Fruit fly (Drosophila melanogaster) whole organism, prepupa: Measurements from ENCODE around the gene CG32081.
A peak's percentile ranks its signal among the peaks of the same experiment; 100 is the strongest.

Experiments used
- CG10669 ChIP-seq: fragments of 200-800 bp; sonication (Bioruptor generic); optimal IDR thresholded peaks from 3 replicates; lab custom pipeline; 2018; ENCODE audit warnings: missing biosample characterization, mild to moderate bottlenecking, missing genetic modification characterization, moderate library complexity
- CG11294 ChIP-seq: fragments of 200-800 bp; sonication (Bioruptor generic); IDR thresholded peaks from 2 replicates; pipeline ENCODE4 v1.3.6; 2022; ENCODE audit warnings: missing biosample characterization, missing genetic modification characterization
- CG11762 ChIP-seq: fragments of 200-800 bp; sonication (Bioruptor generic); optimal IDR thresholded peaks from 3 replicates; lab custom pipeline; 2016; ENCODE audit warnings: missing biosample characterization, missing genetic modification characterization; ENCODE audit not compliant: insufficient read depth
- CG11902 ChIP-seq: fragments of 200-800 bp; sonication (Bioruptor generic); optimal IDR thresholded peaks from 3 replicates; lab custom pipeline; 2016; ENCODE audit warnings: missing biosample characterization, missing genetic modification characterization
- CG15336 ChIP-seq: fragments of 200-800 bp; sonication (Bioruptor generic); IDR thresholded peaks from 2 replicates; pipeline ENCODE4 v1.3.6; 2022; ENCODE audit warnings: missing biosample characterization, missing genetic modification characterization
- CG16779 ChIP-seq: fragments of 200-800 bp; sonication (Bioruptor generic); optimal IDR thresholded peaks from 3 replicates; lab custom pipeline; 2017; ENCODE audit warnings: missing biosample characterization, mild to moderate bottlenecking, missing genetic modification characterization
- CG3032 ChIP-seq: fragments of 200-800 bp; optimal IDR thresholded peaks from 2 replicates; lab custom pipeline; 2019; ENCODE audit warnings: missing biosample characterization, mild to moderate bottlenecking, missing genetic modification characterization, moderate library complexity
- CG32006 ChIP-seq: fragments of 200-800 bp; sonication (Bioruptor generic); optimal IDR thresholded peaks from 3 replicates; lab custom pipeline; 2017; ENCODE audit warnings: missing biosample characterization, mild to moderate bottlenecking, missing genetic modification characterization
- CG34406 ChIP-seq: fragments of 200-800 bp; sonication (Bioruptor generic); optimal IDR thresholded peaks from 3 replicates; lab custom pipeline; 2016; ENCODE audit warnings: missing biosample characterization, missing genetic modification characterization
- CG3919 ChIP-seq: fragments of 200-800 bp; sonication (Bioruptor generic); optimal IDR thresholded peaks from 3 replicates; lab custom pipeline; 2016; ENCODE audit warnings: missing biosample characterization, missing genetic modification characterization
- CG4318 ChIP-seq: fragments of 200-800 bp; sonication (Bioruptor generic); optimal IDR thresholded peaks from 3 replicates; lab custom pipeline; 2017; ENCODE audit warnings: missing biosample characterization, mild to moderate bottlenecking, missing genetic modification characterization
- CG6276 ChIP-seq: fragments of 200-800 bp; sonication (Bioruptor generic); optimal IDR thresholded peaks from 2 replicates; lab custom pipeline; 2017; ENCODE audit warnings: missing biosample characterization, mild to moderate bottlenecking, missing genetic modification characterization
- CG6808 ChIP-seq: fragments of 200-800 bp; sonication (Bioruptor generic); optimal IDR thresholded peaks from 3 replicates; lab custom pipeline; 2017; ENCODE audit warnings: missing biosample characterization, missing genetic modification characterization, mild to moderate bottlenecking, moderate library complexity, missing genetic modification reagents
- CG6854 ChIP-seq: fragments of 200-800 bp; sonication (Bioruptor generic); optimal IDR thresholded peaks from 2 replicates; lab custom pipeline; 2017; ENCODE audit warnings: missing biosample characterization, mild to moderate bottlenecking, missing genetic modification characterization
- CG7368 ChIP-seq: fragments of 200-800 bp; sonication (Bioruptor generic); optimal IDR thresholded peaks from 3 replicates; lab custom pipeline; 2016; ENCODE audit warnings: missing biosample characterization, missing genetic modification characterization
- CG8119 ChIP-seq: fragments of 200-800 bp; sonication (Bioruptor generic); IDR thresholded peaks from 3 replicates; pipeline ENCODE4 v1.3.6; 2022; ENCODE audit warnings: missing biosample characterization, missing genetic modification characterization
- CG8632 ChIP-seq: fragments of 200-800 bp; sonication (Bioruptor generic); optimal IDR thresholded peaks from 3 replicates; lab custom pipeline; 2016; ENCODE audit warnings: missing biosample characterization, missing genetic modification characterization
- CG9139 ChIP-seq: fragments of 200-800 bp; sonication (Bioruptor generic); optimal IDR thresholded peaks from 3 replicates; lab custom pipeline; 2017; ENCODE audit warnings: missing biosample characterization, mild to moderate bottlenecking, missing genetic modification characterization
- Eip75B ChIP-seq: fragments of 200-800 bp; sonication (Bioruptor generic); optimal IDR thresholded peaks from 3 replicates; lab custom pipeline; 2016; ENCODE audit warnings: missing biosample characterization, missing genetic modification characterization
- Eip78C ChIP-seq: fragments of 200-800 bp; sonication (Bioruptor generic); peaks from one replicate; lab custom pipeline; 2016; ENCODE audit warnings: missing biosample characterization, missing genetic modification characterization
- Ets96B ChIP-seq: fragments of 200-800 bp; optimal IDR thresholded peaks from 2 replicates; lab custom pipeline; 2019; ENCODE audit warnings: missing biosample characterization, mild to moderate bottlenecking, missing genetic modification characterization, moderate library complexity
- Gug ChIP-seq: fragments of 200-800 bp; sonication (Bioruptor generic); IDR thresholded peaks from 2 replicates; pipeline ENCODE4 v1.3.6; 2022; ENCODE audit warnings: missing biosample characterization, missing genetic modification characterization
- Hr38 ChIP-seq: sonication (Bioruptor generic); optimal IDR thresholded peaks from 2 replicates; lab custom pipeline; 2016; ENCODE audit warnings: missing biosample characterization, missing genetic modification characterization
- Hr39 ChIP-seq: fragments of 200-800 bp; sonication (Bioruptor generic); optimal IDR thresholded peaks from 2 replicates; lab custom pipeline; 2016; ENCODE audit warnings: missing biosample characterization, missing genetic modification characterization
- Hr4 ChIP-seq: fragments of 200-800 bp; sonication (Bioruptor generic); optimal IDR thresholded peaks from 3 replicates; lab custom pipeline; 2016; ENCODE audit warnings: missing biosample characterization, missing genetic modification characterization
- Lpt ChIP-seq: fragments of 200-800 bp; sonication (Bioruptor generic); optimal IDR thresholded peaks from 3 replicates; lab custom pipeline; 2016; ENCODE audit warnings: missing biosample characterization, missing genetic modification characterization
- Met ChIP-seq: fragments of 200-800 bp; sonication (Bioruptor generic); optimal IDR thresholded peaks from 3 replicates; lab custom pipeline; 2016; ENCODE audit warnings: missing biosample characterization, missing genetic modification characterization
- OdsH ChIP-seq: fragments of 200-800 bp; sonication (Bioruptor generic); optimal IDR thresholded peaks from 3 replicates; lab custom pipeline; 2016; ENCODE audit warnings: missing biosample characterization, missing genetic modification characterization
- Smox ChIP-seq: fragments of 200-800 bp; sonication (Bioruptor generic); optimal IDR thresholded peaks from 3 replicates; lab custom pipeline; 2016; ENCODE audit warnings: missing biosample characterization, missing genetic modification characterization
- Sox102F ChIP-seq: fragments of 200-800 bp; sonication (Bioruptor generic); optimal IDR thresholded peaks from 2 replicates; lab custom pipeline; 2016; ENCODE audit warnings: missing biosample characterization, mild to moderate bottlenecking, missing genetic modification characterization
- Sox15 ChIP-seq: fragments of 200-800 bp; sonication (Bioruptor generic); optimal IDR thresholded peaks from 3 replicates; lab custom pipeline; 2016; ENCODE audit warnings: missing biosample characterization, missing genetic modification characterization
- dac ChIP-seq: fragments of 200-800 bp; sonication (Bioruptor generic); optimal IDR thresholded peaks from 2 replicates; lab custom pipeline; 2017; ENCODE audit warnings: missing biosample characterization, mild to moderate bottlenecking, missing genetic modification characterization
- eg ChIP-seq: fragments of 200-800 bp; sonication (Bioruptor generic); IDR thresholded peaks from 3 replicates; pipeline ENCODE4 v1.3.6; 2022; ENCODE audit warnings: missing biosample characterization, missing genetic modification characterization
- esn ChIP-seq: fragments of 200-800 bp; sonication (Bioruptor generic); optimal IDR thresholded peaks from 2 replicates; lab custom pipeline; 2016; ENCODE audit warnings: missing biosample characterization, mild to moderate bottlenecking, missing genetic modification characterization, moderate library complexity
- fd59A ChIP-seq: fragments of 200-800 bp; sonication (Bioruptor generic); optimal IDR thresholded peaks from 2 replicates; lab custom pipeline; 2017; ENCODE audit warnings: missing biosample characterization, mild to moderate bottlenecking, missing genetic modification characterization, missing genetic modification reagents
- fd85E ChIP-seq: fragments of 200-800 bp; sonication (Bioruptor generic); optimal IDR thresholded peaks from 3 replicates; lab custom pipeline; 2016; ENCODE audit warnings: missing biosample characterization, missing genetic modification characterization
- fkh ChIP-seq: fragments of 200-800 bp; sonication (Bioruptor generic); optimal IDR thresholded peaks from 3 replicates; lab custom pipeline; 2017; ENCODE audit warnings: missing biosample characterization, mild to moderate bottlenecking, missing genetic modification characterization, moderate library complexity
- lz ChIP-seq: fragments of 200-800 bp; sonication (Bioruptor generic); optimal IDR thresholded peaks from 3 replicates; lab custom pipeline; 2016; ENCODE audit warnings: missing biosample characterization, missing genetic modification characterization
- net ChIP-seq: fragments of 200-800 bp; sonication (Bioruptor generic); optimal IDR thresholded peaks from 3 replicates; lab custom pipeline; 2016; ENCODE audit warnings: missing biosample characterization, missing genetic modification characterization
- salr ChIP-seq, 2 experiments: fragments of 200-800 bp; sonication (Bioruptor generic); optimal IDR thresholded peaks; 3 replicates each; lab custom pipeline; 2016 to 2018; ENCODE audit warnings: missing biosample characterization in 2 of 2, missing genetic modification characterization in 2 of 2, mild to moderate bottlenecking in 1 of 2
- spab ChIP-seq: fragments of 200-800 bp; sonication (Bioruptor generic); optimal IDR thresholded peaks from 2 replicates; lab custom pipeline; 2017; ENCODE audit warnings: missing biosample characterization, mild to moderate bottlenecking, missing genetic modification characterization, missing genetic modification reagents
- ss ChIP-seq, 2 experiments: fragments of 200-800 bp; sonication (Bioruptor generic); optimal IDR thresholded peaks; 2 replicates in 1 of 2; 3 replicates in 1 of 2; lab custom pipeline; 2017 to 2018; ENCODE audit warnings: mild to moderate bottlenecking in 2 of 2, missing biosample characterization in 2 of 2, missing genetic modification characterization in 2 of 2, moderate library complexity in 1 of 2
- svp ChIP-seq: fragments of 200-800 bp; sonication (Bioruptor generic); peaks from one replicate; lab custom pipeline; 2016; ENCODE audit warnings: missing biosample characterization, missing genetic modification characterization
- topi ChIP-seq: fragments of 200-800 bp; sonication (Bioruptor generic); optimal IDR thresholded peaks from 3 replicates; lab custom pipeline; 2016; ENCODE audit warnings: missing biosample characterization, missing genetic modification characterization

The CG32081 gene

dm6 chr3L:11009000-11009794 is 18.2 kb upstream of the CG32081 start, which contains the start of gene klu (continued):
- TF ChIP-seq net = peak; percentile 62
- peak; percentile 24 for TF ChIP-seq lz
- peak; percentile 70 for TF ChIP-seq Eip78C (GFP tag; lab: Kevin White, UChicago)
- peak; percentile 15 for TF ChIP-seq Sox102F (GFP tag; lab: Kevin White, UChicago)
- TF ChIP-seq CG8119 = peak; percentile 82
- peak; percentile 54 for TF ChIP-seq CG6276
- no peak for TF ChIP-seq Hr39 (GFP tag; lab: Kevin White, UChicago)
- no peak for TF ChIP-seq Sox15 (GFP tag; lab: Kevin White, UChicago)
- TF ChIP-seq Hr38 (GFP tag; lab: Kevin White, UChicago) = no peak
- TF ChIP-seq fd85E = no peak
- peak; percentile 29 for TF ChIP-seq CG34406
- TF ChIP-seq CG32006 (GFP tag; lab: Kevin White, UChicago) = peak; percentile 61
- TF ChIP-seq esn (GFP tag; lab: Kevin White, UChicago) = peak; percentile 26
- peak; percentile 26 for TF ChIP-seq CG3032
- TF ChIP-seq spab (GFP tag; lab: Kevin White, UChicago) = peak; percentile 55
- peak; percentile 71 for TF ChIP-seq CG15336 (GFP tag; lab: Robert Waterston, UW)
- no peak for TF ChIP-seq Hr4 (GFP tag; lab: Kevin White, UChicago)
- peak; percentile 31 for TF ChIP-seq CG6854 (GFP tag; lab: Kevin White, UChicago)
- peak in 1 of 2 experiments; percentile 9 for TF ChIP-seq salr (GFP tag; optimal IDR thresholded peaks at IDR 0.05; lab: Kevin White, UChicago)
- TF ChIP-seq CG9139 = peak; percentile 17
- peak; percentile 49 for TF ChIP-seq CG6808
- TF ChIP-seq CG16779 (tag; lab: Kevin White, UChicago) = peak; percentile 25
- peak; percentile 11 for TF ChIP-seq Met
- no peak for TF ChIP-seq CG4318
- peak; percentile 46 for TF ChIP-seq fd59A
- TF ChIP-seq CG11294 (GFP tag; lab: Robert Waterston, UW) = peak; percentile 42; the same call in 1 of the 2 replicates

- no peak for TF ChIP-seq Hr38 (GFP tag; lab: Kevin White, UChicago)
- TF ChIP-seq CG7368 = peak; percentile 92
- peak; percentile 90 for TF ChIP-seq Gug (GFP tag; lab: Robert Waterston, UW)
- peak; percentile 7 for TF ChIP-seq Hr39 (GFP tag; lab: Kevin White, UChicago)
- TF ChIP-seq fd85E = peak; percentile 90
- peak; percentile 49 for TF ChIP-seq CG4318
- peak; percentile 89 for TF ChIP-seq CG3032
- TF ChIP-seq Hr4 (GFP tag; lab: Kevin White, UChicago) = peak; percentile 60
- TF ChIP-seq eg (GFP tag; lab: Robert Waterston, UW) = peak; percentile 98
- peak; percentile 89 for TF ChIP-seq Eip75B (GFP tag; lab: Kevin White, UChicago)
- peak; percentile 84 for TF ChIP-seq svp (GFP tag; lab: Kevin White, UChicago)
- peak; percentile 92 for TF ChIP-seq Ets96B (tag; lab: Kevin White, UChicago)
- TF ChIP-seq CG11294 (GFP tag; lab: Robert Waterston, UW) = peak; percentile 76
- TF ChIP-seq CG6808 = peak; percentile 92
- peak; percentile 88 for TF ChIP-seq CG3919 (GFP tag; lab: Kevin White, UChicago)
- TF ChIP-seq Lpt (GFP tag; lab: Kevin White, UChicago) = peak; percentile 96
- peak; percentile 95 for TF ChIP-seq CG10669 (GFP tag; lab: Kevin White, UChicago)
- TF ChIP-seq CG32006 (GFP tag; lab: Kevin White, UChicago) = peak; percentile 87
- TF ChIP-seq CG8632 (GFP tag; lab: Kevin White, UChicago) = peak; percentile 91
- peak; percentile 84 for TF ChIP-seq CG11762 (GFP tag; lab: Kevin White, UChicago)
- peak; percentile 94 for TF ChIP-seq CG16779 (tag; lab: Kevin White, UChicago)
- TF ChIP-seq spab (GFP tag; lab: Kevin White, UChicago) = peak; percentile 96
- peak; percentile 79 for TF ChIP-seq OdsH (GFP tag; lab: Kevin White, UChicago)
- peak; percentile 97 for TF ChIP-seq CG8119
- TF ChIP-seq salr (GFP tag; optimal IDR thresholded peaks at IDR 0.05; lab: Kevin White, UChicago) = peak; percentile 88 to 93
- TF ChIP-seq Sox102F (GFP tag; lab: Kevin White, UChicago) = peak; percentile 79
- peak; percentile 95 for TF ChIP-seq fkh (GFP tag; lab: Kevin White, UChicago)
- TF ChIP-seq CG34406 = peak; percentile 90
- TF ChIP-seq CG11902 (GFP tag; lab: Kevin White, UChicago) = no peak
- TF ChIP-seq ss (GFP tag; optimal IDR thresholded peaks at IDR 0.05; lab: Kevin White, UChicago) = peak; percentile 96 to 98
- TF ChIP-seq CG6854 (GFP tag; lab: Kevin White, UChicago) = peak; percentile 95
- peak; percentile 45 for TF ChIP-seq Smox
- peak; percentile 46 for TF ChIP-seq lz
- no peak for TF ChIP-seq Sox15 (GFP tag; lab: Kevin White, UChicago)
- peak; percentile 70 for TF ChIP-seq topi (GFP tag; lab: Kevin White, UChicago)
- TF ChIP-seq CG9139 = peak; percentile 95
- TF ChIP-seq dac (GFP tag; lab: Kevin White, UChicago) = peak; percentile 90
- peak; percentile 94 for TF ChIP-seq net
- TF ChIP-seq CG6276 = peak; percentile 90
- TF ChIP-seq Eip78C (GFP tag; lab: Kevin White, UChicago) = peak; percentile 93
- peak; percentile 93 for TF ChIP-seq CG15336 (GFP tag; lab: Robert Waterston, UW)
Measured at dm6 chr3L:11010410-11010827, 17.0 kb upstream of the CG32081 start.
